Fruit fly (Drosophila melanogaster) whole organism, prepupa: ENCODE results near the gene Miga.

Experiments used
- CG34406 ChIP-seq: fragments of 200-800 bp; sonication (Bioruptor generic); optimal IDR thresholded peaks from 3 replicates; lab custom pipeline; 2016; ENCODE audit warnings: missing biosample characterization, missing genetic modification characterization
- fd59A ChIP-seq: fragments of 200-800 bp; sonication (Bioruptor generic); optimal IDR thresholded peaks from 2 replicates; lab custom pipeline; 2017; ENCODE audit warnings: missing biosample characterization, mild to moderate bottlenecking, missing genetic modification characterization, missing genetic modification reagents
- fkh ChIP-seq: fragments of 200-800 bp; sonication (Bioruptor generic); optimal IDR thresholded peaks from 3 replicates; lab custom pipeline; 2017; ENCODE audit warnings: missing biosample characterization, mild to moderate bottlenecking, missing genetic modification characterization, moderate library complexity
- pdm3 ChIP-seq: fragments of 200-800 bp; sonication (Bioruptor generic); optimal IDR thresholded peaks from 3 replicates; lab custom pipeline; 2016; ENCODE audit warnings: missing biosample characterization, missing genetic modification characterization

- TF ChIP-seq pdm3 (GFP tag; lab: Kevin White, UChicago) = no peak
- no peak for TF ChIP-seq fd59A (GFP tag; lab: Kevin White, UChicago)
- no peak for TF ChIP-seq CG34406 (GFP tag; lab: Kevin White, UChicago)
- peak; percentile 33 for TF ChIP-seq fkh (GFP tag; lab: Kevin White, UChicago)
These were observed at the start of gene Miga for dm6 chrX:8437285-8438110.
